Worm (Caenorhabditis elegans) whole organism, L1 larva: ENCODE results near the gene lpd-9.

Experiments
- blmp-1 ChIP-seq: fragments of 150-350 bp; optimal IDR thresholded peaks from 2 replicates; lab custom pipeline; 2014; ENCODE audit warnings: missing biosample characterization, missing genetic modification characterization
- elt-3 ChIP-seq, 6 experiments: fragments of 150-350 bp in 1 of 6; sonication (generic microtip); optimal IDR thresholded peaks; 2 replicates each; lab custom pipeline; 2017 to 2018; ENCODE audit warnings: missing biosample characterization in 6 of 6, missing genetic modification characterization in 6 of 6, inconsistent platforms in 1 of 6
- nhr-76 ChIP-seq: sonication (generic microtip); optimal IDR thresholded peaks from 2 replicates; lab custom pipeline; 2017; ENCODE audit warnings: missing biosample characterization, missing genetic modification characterization

DNA sequence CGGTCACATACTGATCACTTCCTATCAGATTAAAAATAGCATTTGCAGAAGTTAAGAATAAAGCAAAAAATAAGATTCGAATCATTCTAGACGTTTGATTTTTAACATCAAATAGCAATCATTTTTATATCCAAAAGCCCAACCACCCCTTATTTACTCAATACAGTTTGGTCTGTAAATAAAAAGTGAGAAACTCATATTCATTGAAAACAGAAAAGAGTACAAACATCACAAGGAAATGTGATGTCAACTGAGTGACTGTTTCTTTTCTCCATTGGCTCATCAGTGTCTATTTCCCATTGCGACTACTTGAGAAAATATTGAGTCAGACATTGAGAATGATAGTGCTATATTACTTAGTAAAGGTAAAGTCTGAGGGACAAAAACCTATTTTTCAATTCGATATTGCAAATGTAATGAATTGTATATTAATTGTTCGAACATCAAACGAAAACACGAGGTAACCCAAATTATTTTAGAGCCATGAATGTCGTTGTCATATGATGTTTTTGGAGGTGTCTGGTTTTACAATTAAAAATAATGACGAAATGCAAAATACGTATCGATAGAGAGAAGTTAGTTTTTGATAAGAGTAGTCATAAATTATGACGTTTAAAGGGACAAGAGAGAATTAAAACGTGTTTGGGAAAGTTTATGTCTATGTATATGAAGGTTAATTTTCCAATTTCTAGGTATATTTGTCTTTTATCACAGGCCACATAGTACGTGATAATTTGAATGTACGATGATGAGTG is 10.8 kb downstream of the lpd-9 start, which contains the start of gene ttr-23:
- TF ChIP-seq elt-3 (tag; optimal IDR thresholded peaks at IDR 0.05; lab: Kevin White, UChicago) (no peak), nhr-76 (tag; lab: Kevin White, UChicago) (no peak), blmp-1 (tag; lab: Kevin White, UChicago) (no peak)
